Fruit fly (Drosophila melanogaster): ENCODE results near the gene mei-9.

The mei-9 gene

DNA sequence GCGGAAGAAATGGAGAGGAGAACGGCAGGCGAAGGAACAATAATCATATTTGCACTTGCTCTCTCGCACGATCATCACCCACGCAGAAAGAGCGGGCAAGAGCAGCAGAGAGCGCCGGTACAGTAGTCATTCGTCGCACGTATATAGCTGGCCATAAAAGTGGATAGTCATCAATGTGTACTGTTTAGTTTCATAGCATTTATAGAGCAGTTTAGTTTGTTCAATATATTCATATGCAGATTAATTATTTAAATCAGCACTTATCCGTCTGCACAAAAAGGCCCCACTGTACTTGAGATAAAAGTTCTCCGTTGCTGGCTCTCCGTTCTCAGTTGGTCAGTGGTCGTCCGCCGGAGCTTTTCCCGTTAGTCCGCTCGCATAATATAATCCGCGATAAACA, 6.2 kb upstream of the mei-9 start (continued):
- TF ChIP-seq CG12391 (tag; optimal IDR thresholded peaks at IDR 0.05) (peak; percentile 97), kah (GFP tag; optimal IDR thresholded peaks at IDR 0.05) (peak; percentile 91), Max (GFP tag; optimal IDR thresholded peaks at IDR 0.05) (peak; percentile 89), CG31224 (GFP tag; IDR thresholded peaks at IDR 0.05) (peak; percentile 98), ro (GFP tag; IDR thresholded peaks at IDR 0.05) (peak; percentile 94), HmgZ (tag; optimal IDR thresholded peaks at IDR 0.05) (peak; percentile 99), pho (GFP tag; optimal IDR thresholded peaks at IDR 0.05) (peak; percentile 98), gsb-n (tag; optimal IDR thresholded peaks at IDR 0.05) (peak; percentile 91), CG6254 (GFP tag; optimal IDR thresholded peaks at IDR 0.05) (peak; percentile 91), CG7372 (GFP tag; IDR thresholded peaks at IDR 0.05) (peak; percentile 99), tap (tag; optimal IDR thresholded peaks at IDR 0.05) (peak; percentile 98), zfh2 (GFP tag; optimal IDR thresholded peaks at IDR 0.05) (peak; percentile 99), fu2 (GFP tag; optimal IDR thresholded peaks at IDR 0.05) (peak; percentile 98), tio (GFP tag; optimal IDR thresholded peaks at IDR 0.05) (peak; percentile 92), Rx (GFP tag; IDR thresholded peaks at IDR 0.05) (peak; percentile 97), CG8290 (GFP tag; optimal IDR thresholded peaks at IDR 0.05) (peak; percentile 83), CG8290 (tag; optimal IDR thresholded peaks at IDR 0.05) (peak; percentile 10 to 100), mirr (GFP tag; optimal IDR thresholded peaks at IDR 0.05) (peak; percentile 100), CG8281 (tag; optimal IDR thresholded peaks at IDR 0.05) (peak; percentile 87), yki (optimal IDR thresholded peaks at IDR 0.05) (no peak), ERR (GFP tag; optimal IDR thresholded peaks at IDR 0.05) (peak; percentile 97), BEAF-32 (GFP tag; optimal IDR thresholded peaks at IDR 0.05) (peak; percentile 24), chn (GFP tag; optimal IDR thresholded peaks at IDR 0.05) (peak; percentile 96), jing (GFP tag; optimal IDR thresholded peaks at IDR 0.05) (peak; percentile 96), Usf (GFP tag; optimal IDR thresholded peaks at IDR 0.05) (peak; percentile 95), CG13775 (GFP tag; optimal IDR thresholded peaks at IDR 0.05) (peak; percentile 94), oc (tag; optimal IDR thresholded peaks at IDR 0.05) (peak; percentile 97), bcd (GFP tag; optimal IDR thresholded peaks at IDR 0.05) (peak; percentile 99), pnt (GFP tag; optimal IDR thresholded peaks at IDR 0.05) (peak; percentile 97), CG2199 (GFP tag; IDR thresholded peaks at IDR 0.05) (peak; percentile 98), CG10147 (GFP tag; optimal IDR thresholded peaks at IDR 0.05) (peak; percentile 98), CG18619 (GFP tag; optimal IDR thresholded peaks at IDR 0.05) (peak; percentile 98), cwo (GFP tag; optimal IDR thresholded peaks at IDR 0.05) (peak; percentile 97)

dm6 chrX:4323911-4324368, 5.3 kb upstream of the mei-9 start:
- TF ChIP-seq pan (optimal IDR thresholded peaks at IDR 0.05) (no peak), pan (GFP tag; optimal IDR thresholded peaks at IDR 0.05 in 1 of 2, IDR thresholded peaks at IDR 0.05 in 1 of 2) (peak in 1 of 2 experiments; percentile 51), Hmx (GFP tag; optimal IDR thresholded peaks at IDR 0.05) (peak; percentile 19), CG17328 (GFP tag; IDR thresholded peaks at IDR 0.05) (peak; percentile 36; the same call in 1 of the 2 replicates), disco-r (GFP tag; optimal IDR thresholded peaks at IDR 0.05) (no peak), mam (GFP tag; optimal IDR thresholded peaks at IDR 0.05) (peak; percentile 63), otp (GFP tag; IDR thresholded peaks at IDR 0.05) (peak; percentile 30; the same call in 1 of the 3 replicates), CG6791 (GFP tag; IDR thresholded peaks at IDR 0.05; ENCODE audit: partially characterized antibody) (no peak), CG32767 (GFP tag; IDR thresholded peaks at IDR 0.05) (no peak), CG5180 (GFP tag; optimal IDR thresholded peaks at IDR 0.05) (no peak), CG4617 (GFP tag; optimal IDR thresholded peaks at IDR 0.05; ENCODE audit: borderline replicate concordance) (no peak), CG4282 (GFP tag; optimal IDR thresholded peaks at IDR 0.05) (no peak), grn (GFP tag; optimal IDR thresholded peaks at IDR 0.05) (no peak), vnd (GFP tag; IDR thresholded peaks at IDR 0.05; ENCODE audit: partially characterized antibody) (no peak), CG14710 (tag; optimal IDR thresholded peaks at IDR 0.05) (peak; percentile 13), CG8388 (GFP tag; optimal IDR thresholded peaks at IDR 0.05) (peak; percentile 65), CG10959 (GFP tag; IDR thresholded peaks at IDR 0.05) (no peak; the same call in 1 of the 2 replicates), Pdp1 (GFP tag; optimal IDR thresholded peaks at IDR 0.05) (peak in 1 of 2 experiments; percentile 49), CG3847 (GFP tag; IDR thresholded peaks at IDR 0.05) (0 out of 2 replicates have a peak, but pooled peaks have one; percentile 38), CG3407 (GFP tag; optimal IDR thresholded peaks at IDR 0.05) (peak; percentile 2)
